Worm (Caenorhabditis elegans) whole organism, L1 larva: ENCODE data around the gene F46G11.6.

Source experiments
- C04F5.9 ChIP-seq: sonication (generic microtip); optimal IDR thresholded peaks from 2 replicates; lab custom pipeline; 2016; ENCODE audit warnings: missing genetic modification characterization, missing compliant biosample characterization
- C16A3.4 ChIP-seq: fragments of 150-350 bp; optimal IDR thresholded peaks from 2 replicates; lab custom pipeline; 2014; ENCODE audit warnings: missing biosample characterization, missing genetic modification characterization
- C34B4.2 ChIP-seq: sonication (generic microtip); optimal IDR thresholded peaks from 2 replicates; lab custom pipeline; 2017; ENCODE audit warnings: mild to moderate bottlenecking, missing genetic modification characterization, missing compliant biosample characterization
- aha-1 ChIP-seq: fragments of 150-350 bp; optimal IDR thresholded peaks from 2 replicates; lab custom pipeline; 2014; ENCODE audit warnings: missing biosample characterization, missing genetic modification characterization
- aly-2 ChIP-seq: fragments of 150-350 bp; optimal IDR thresholded peaks from 2 replicates; lab custom pipeline; 2014; ENCODE audit warnings: missing biosample characterization, missing genetic modification characterization
- blmp-1 ChIP-seq: fragments of 150-350 bp; optimal IDR thresholded peaks from 2 replicates; lab custom pipeline; 2014; ENCODE audit warnings: missing biosample characterization, missing genetic modification characterization
- ceh-63 ChIP-seq: fragments of 200-800 bp; sonication (Bioruptor generic); optimal IDR thresholded peaks from 2 replicates; lab custom pipeline; 2018; ENCODE audit warnings: mild to moderate bottlenecking, missing genetic modification characterization, missing compliant biosample characterization
- ceh-8 ChIP-seq: fragments of 200-800 bp; sonication (Bioruptor generic); optimal IDR thresholded peaks from 2 replicates; lab custom pipeline; 2018; ENCODE audit warnings: mild to moderate bottlenecking, missing genetic modification characterization, moderate library complexity, missing compliant biosample characterization
- ceh-88 ChIP-seq: fragments of 200-800 bp; sonication (Bioruptor generic); IDR thresholded peaks from 2 replicates; pipeline ENCODE4 v1.3.6; 2022; ENCODE audit warnings: missing genetic modification characterization, missing compliant biosample characterization
- ceh-90 ChIP-seq: sonication (generic microtip); optimal IDR thresholded peaks from 2 replicates; lab custom pipeline; 2016; ENCODE audit warnings: missing genetic modification characterization, missing compliant biosample characterization
- ces-1 ChIP-seq: fragments of 150-350 bp; optimal IDR thresholded peaks from 2 replicates; lab custom pipeline; 2014; ENCODE audit warnings: missing biosample characterization, missing genetic modification reagents, missing genetic modification characterization
- efl-1 ChIP-seq, 4 experiments: fragments of 150-350 bp; optimal IDR thresholded peaks in 3 of 4; peaks in 1 of 4; 1 replicate in 1 of 4; 2 replicates in 3 of 4; lab custom pipeline; 2014; ENCODE audit warnings: missing biosample characterization in 2 of 4, missing genetic modification characterization in 2 of 4, missing genetic modification reagents in 2 of 4
- egl-13 ChIP-seq: sonication (generic microtip); optimal IDR thresholded peaks from 2 replicates; lab custom pipeline; 2016; ENCODE audit warnings: missing genotype, missing genetic modification reagents, missing genetic modification characterization, missing compliant biosample characterization
- egl-27 ChIP-seq, 2 experiments: fragments of 150-350 bp in 1 of 2; sonication (generic microtip); optimal IDR thresholded peaks; 3 replicates each; lab custom pipeline; 2017 to 2018; ENCODE audit warnings: missing biosample characterization in 2 of 2, missing genetic modification characterization in 2 of 2, missing genetic modification reagents in 2 of 2
- elt-3 ChIP-seq, 6 experiments: fragments of 150-350 bp in 1 of 6; sonication (generic microtip); optimal IDR thresholded peaks; 2 replicates each; lab custom pipeline; 2017 to 2018; ENCODE audit warnings: missing biosample characterization in 6 of 6, missing genetic modification characterization in 6 of 6, inconsistent platforms in 1 of 6
- fkh-10 ChIP-seq: sonication (generic microtip); optimal IDR thresholded peaks from 2 replicates; lab custom pipeline; 2017; ENCODE audit warnings: missing biosample characterization, missing genetic modification reagents, missing genetic modification characterization
- fkh-4 ChIP-seq: sonication (generic microtip); optimal IDR thresholded peaks from 2 replicates; lab custom pipeline; 2016; ENCODE audit warnings: missing compliant biosample characterization, missing genetic modification characterization, borderline replicate concordance
- hlh-4 ChIP-seq: sonication (generic microtip); optimal IDR thresholded peaks from 2 replicates; lab custom pipeline; 2016; ENCODE audit warnings: mild to moderate bottlenecking, missing genetic modification characterization, missing compliant biosample characterization
- isw-1 ChIP-seq: fragments of 200-800 bp; sonication (Bioruptor generic); IDR thresholded peaks from 2 replicates; pipeline ENCODE4 v1.3.6; 2022; ENCODE audit warnings: missing genetic modification characterization, missing compliant biosample characterization
- jun-1 ChIP-seq: fragments of 150-350 bp; optimal IDR thresholded peaks from 2 replicates; lab custom pipeline; 2014; ENCODE audit warnings: missing biosample characterization, missing genetic modification reagents, missing genetic modification characterization
- lin-13 ChIP-seq: fragments of 150-350 bp; optimal IDR thresholded peaks from 2 replicates; lab custom pipeline; 2014; ENCODE audit warnings: missing biosample characterization, missing genetic modification reagents, missing genetic modification characterization
- lin-15B ChIP-seq: fragments of 150-350 bp; sonication (generic microtip); optimal IDR thresholded peaks from 3 replicates; lab custom pipeline; 2014; ENCODE audit warnings: missing biosample characterization, missing genetic modification characterization
- lir-3 ChIP-seq: sonication (generic microtip); optimal IDR thresholded peaks from 2 replicates; lab custom pipeline; 2016; ENCODE audit warnings: mild to moderate bottlenecking, missing genetic modification characterization, moderate library complexity, missing compliant biosample characterization; ENCODE audit not compliant: poor library complexity
- lsy-2 ChIP-seq, 2 experiments: fragments of 150-350 bp; optimal IDR thresholded peaks; 2 replicates each; lab custom pipeline; 2014; ENCODE audit warnings: missing biosample characterization in 2 of 2, missing genetic modification characterization in 2 of 2
- mab-9 ChIP-seq: fragments of 200-800 bp; sonication (Bioruptor generic); IDR thresholded peaks from 2 replicates; pipeline ENCODE4 v1.3.6; 2022; ENCODE audit warnings: missing genetic modification reagents, missing genetic modification characterization, missing compliant biosample characterization
- mef-2 ChIP-seq: fragments of 150-350 bp; optimal IDR thresholded peaks from 2 replicates; lab custom pipeline; 2014; ENCODE audit warnings: missing biosample characterization, missing genetic modification characterization
- mep-1 ChIP-seq: fragments of 150-350 bp; optimal IDR thresholded peaks from 2 replicates; lab custom pipeline; 2014; ENCODE audit warnings: missing biosample characterization, missing genetic modification characterization
- nhr-11 ChIP-seq: fragments of 150-350 bp; optimal IDR thresholded peaks from 2 replicates; lab custom pipeline; 2014; ENCODE audit warnings: missing biosample characterization, missing genetic modification characterization
- nhr-20 ChIP-seq: sonication (generic microtip); optimal IDR thresholded peaks from 2 replicates; lab custom pipeline; 2016; ENCODE audit warnings: mild to moderate bottlenecking, missing genetic modification characterization, missing compliant biosample characterization
- nhr-237 ChIP-seq: fragments of 150-350 bp; optimal IDR thresholded peaks from 2 replicates; lab custom pipeline; 2014; ENCODE audit warnings: missing biosample characterization, missing genetic modification characterization
- nhr-47 ChIP-seq: sonication (generic microtip); optimal IDR thresholded peaks from 2 replicates; lab custom pipeline; 2016; ENCODE audit warnings: mild to moderate bottlenecking, missing genetic modification characterization, moderate library complexity, missing compliant biosample characterization
- nhr-71 ChIP-seq: sonication (generic microtip); optimal IDR thresholded peaks from 2 replicates; lab custom pipeline; 2016; ENCODE audit warnings: mild to moderate bottlenecking, missing genetic modification characterization, moderate library complexity, missing compliant biosample characterization
- nhr-77 ChIP-seq: fragments of 150-350 bp; optimal IDR thresholded peaks from 2 replicates; lab custom pipeline; 2014; ENCODE audit warnings: missing biosample characterization, missing genetic modification characterization
- nhr-85 ChIP-seq: sonication (generic microtip); peaks from one replicate; lab custom pipeline; 2016; ENCODE audit warnings: missing genetic modification characterization, inconsistent platforms, missing compliant biosample characterization
- pag-3 ChIP-seq: sonication (generic microtip); optimal IDR thresholded peaks from 2 replicates; lab custom pipeline; 2017; ENCODE audit warnings: missing genetic modification characterization, mild to moderate bottlenecking, missing compliant biosample characterization, antibody characterized with exemption, borderline replicate concordance; ENCODE audit not compliant: insufficient read depth
- rnt-1 ChIP-seq: sonication (generic microtip); optimal IDR thresholded peaks from 2 replicates; lab custom pipeline; 2016; ENCODE audit warnings: mild to moderate bottlenecking, missing genetic modification characterization, moderate library complexity, missing compliant biosample characterization
- snpc-4 ChIP-seq: fragments of 150-350 bp; optimal IDR thresholded peaks from 2 replicates; lab custom pipeline; 2014; ENCODE audit warnings: missing biosample characterization, missing genetic modification characterization
- snu-23 ChIP-seq: sonication (generic microtip); optimal IDR thresholded peaks from 2 replicates; lab custom pipeline; 2016; ENCODE audit warnings: missing genetic modification characterization, missing compliant biosample characterization
- sptf-1 ChIP-seq: fragments of 150-350 bp; optimal IDR thresholded peaks from 2 replicates; lab custom pipeline; 2014; ENCODE audit warnings: missing biosample characterization, missing genetic modification characterization
- tbx-2 ChIP-seq: sonication (generic microtip); optimal IDR thresholded peaks from 2 replicates; lab custom pipeline; 2016; ENCODE audit warnings: missing genetic modification characterization, missing compliant biosample characterization
- unc-130 ChIP-seq: fragments of 150-350 bp; optimal IDR thresholded peaks from 2 replicates; lab custom pipeline; 2017; ENCODE audit warnings: missing biosample characterization, missing genetic modification characterization, inconsistent platforms
- unc-62 ChIP-seq: fragments of 150-350 bp; optimal IDR thresholded peaks from 2 replicates; lab custom pipeline; 2014; ENCODE audit warnings: missing biosample characterization, missing genetic modification reagents, missing genetic modification characterization
- unc-86 ChIP-seq: sonication (generic microtip); optimal IDR thresholded peaks from 2 replicates; lab custom pipeline; 2016; ENCODE audit warnings: missing genetic modification characterization, missing compliant biosample characterization
- xbp-1 ChIP-seq: sonication (generic microtip); optimal IDR thresholded peaks from 2 replicates; lab custom pipeline; 2016; ENCODE audit warnings: missing genetic modification characterization, missing compliant biosample characterization
- zag-1 ChIP-seq: fragments of 150-350 bp; optimal IDR thresholded peaks from 2 replicates; lab custom pipeline; 2014; ENCODE audit warnings: missing biosample characterization, missing genetic modification characterization
- zip-4 ChIP-seq: fragments of 200-800 bp; sonication (Bioruptor generic); optimal IDR thresholded peaks from 2 replicates; lab custom pipeline; 2018; ENCODE audit warnings: mild to moderate bottlenecking, missing genetic modification characterization, moderate library complexity, missing compliant biosample characterization
- ztf-4 ChIP-seq: fragments of 150-350 bp; optimal IDR thresholded peaks from 2 replicates; lab custom pipeline; 2014; ENCODE audit warnings: missing biosample characterization, missing genetic modification characterization

The F46G11.6 gene

DNA sequence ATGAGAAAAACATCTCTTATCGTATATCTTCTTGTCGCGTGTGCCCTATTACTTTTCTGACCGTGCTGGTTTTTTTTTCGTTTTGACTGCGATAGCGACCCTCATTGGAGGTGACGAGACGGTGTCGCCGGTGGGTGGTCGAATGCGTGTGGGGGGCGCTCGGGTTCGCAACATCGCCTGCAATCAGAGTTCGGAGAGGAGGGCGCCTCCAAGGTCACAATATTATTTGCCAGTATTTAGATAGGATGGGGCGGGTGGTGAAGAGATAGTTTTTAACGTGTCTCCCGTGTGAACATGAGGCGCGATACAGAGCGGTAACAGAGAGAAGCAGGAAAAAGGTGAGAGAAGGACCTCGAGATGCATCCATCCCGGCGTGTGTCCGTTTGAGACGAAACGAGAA, 34.6 kb downstream of the F46G11.6 start (continued):
- TF ChIP-seq ceh-63 (GFP tag; lab: Kevin White, UChicago) (no peak), mep-1 (tag; lab: Kevin White, UChicago) (no peak), ces-1 (GFP tag; lab: Kevin White, UChicago) (no peak), sptf-1 (tag; lab: Kevin White, UChicago) (no peak), lir-3 (tag; lab: Kevin White, UChicago) (no peak), zip-4 (GFP tag; lab: Kevin White, UChicago) (no peak), tbx-2 (tag; lab: Kevin White, UChicago) (no peak), pag-3 (no peak), C04F5.9 (tag; lab: Kevin White, UChicago) (no peak), unc-130 (peak; percentile 26), snu-23 (peak; percentile 26), hlh-4 (tag; lab: Kevin White, UChicago) (no peak), ztf-4 (tag; lab: Kevin White, UChicago) (no peak), lin-13 (GFP tag; lab: Kevin White, UChicago) (no peak)

DNA sequence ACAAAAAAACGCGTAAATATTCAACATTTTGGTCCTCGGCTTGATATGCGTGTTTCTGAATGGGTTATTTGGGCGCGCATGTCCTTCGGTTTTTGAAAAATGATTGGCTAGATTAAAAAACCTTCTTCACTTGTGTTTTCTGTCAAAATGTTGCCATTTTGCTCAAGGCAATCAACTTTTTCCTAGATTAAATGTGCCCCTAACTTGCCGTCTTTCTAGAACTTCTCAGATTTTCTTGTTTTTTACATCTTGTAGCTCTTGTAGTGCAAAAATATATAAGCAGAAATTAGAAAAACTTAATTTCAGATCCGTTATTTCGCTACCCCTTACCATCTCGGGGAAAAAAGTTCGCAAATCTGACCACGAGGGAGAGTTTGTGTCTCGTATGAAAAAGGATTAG, 35.5 kb downstream of the F46G11.6 start, which contains the start of gene hbl-1:
Gene hbl-1 (plus strand): TSS at position 301 of the 400 bp plus-strand sequence.
- TF ChIP-seq lin-13 (GFP tag; lab: Kevin White, UChicago) (no peak), C16A3.4 (tag; lab: Kevin White, UChicago) (no peak), lin-15B (tag; lab: Kevin White, UChicago) (no peak), sptf-1 (tag; lab: Kevin White, UChicago) (no peak), unc-62 (GFP tag; lab: Kevin White, UChicago) (no peak), nhr-20 (no peak), C34B4.2 (tag; lab: Kevin White, UChicago) (no peak), tbx-2 (tag; lab: Kevin White, UChicago) (no peak), snpc-4 (no peak), ceh-88 (no peak), blmp-1 (no peak), nhr-77 (no peak), mab-9 (GFP tag; lab: Robert Waterston, UW) (no peak), snu-23 (no peak), mef-2 (tag; lab: Kevin White, UChicago) (no peak), egl-27 (tag; optimal IDR thresholded peaks at IDR 0.05; lab: Kevin White, UChicago) (no peak), nhr-237 (tag; lab: Kevin White, UChicago) (no peak)

ce11 chrX:5826976-5827375, 40.7 kb downstream of the F46G11.6 start:
- no peak for TF ChIP-seq efl-1 (optimal IDR thresholded peaks at IDR 0.05; lab: Kevin White, UChicago)
- no peak for TF ChIP-seq efl-1 (GFP tag; optimal IDR thresholded peaks at IDR 0.05 in 1 of 2; lab: Kevin White, UChicago)
- TF ChIP-seq xbp-1 (tag; lab: Kevin White, UChicago): no peak
- TF ChIP-seq fkh-4 (tag; lab: Kevin White, UChicago): no peak
- TF ChIP-seq nhr-11: no peak
- TF ChIP-seq nhr-47 (tag; lab: Kevin White, UChicago): no peak

- no peak for TF ChIP-seq jun-1 (tag; lab: Kevin White, UChicago)
- TF ChIP-seq lir-3 (tag; lab: Kevin White, UChicago): no peak
- TF ChIP-seq hlh-4 (tag; lab: Kevin White, UChicago): no peak
- no peak for TF ChIP-seq isw-1 (GFP tag; lab: Robert Waterston, UW)
- TF ChIP-seq fkh-10 (GFP tag; lab: Kevin White, UChicago): no peak
- TF ChIP-seq ceh-90 (tag; lab: Kevin White, UChicago): no peak
- peak in 1 of 2 experiments; percentile 10 for TF ChIP-seq lsy-2 (tag; optimal IDR thresholded peaks at IDR 0.05; lab: Kevin White, UChicago)
- no peak for TF ChIP-seq ceh-8 (GFP tag; lab: Kevin White, UChicago)
- TF ChIP-seq nhr-71 (tag; lab: Kevin White, UChicago): peak; percentile 22
- no peak for TF ChIP-seq aha-1 (tag; lab: Kevin White, UChicago)
- peak in 1 of 6 experiments; percentile 57 for TF ChIP-seq elt-3 (tag; optimal IDR thresholded peaks at IDR 0.05; lab: Kevin White, UChicago)
- TF ChIP-seq sptf-1 (tag; lab: Kevin White, UChicago): no peak
- peak; percentile 95 for TF ChIP-seq blmp-1
- TF ChIP-seq xbp-1 (tag; lab: Kevin White, UChicago): no peak
- TF ChIP-seq zag-1 (tag; lab: Kevin White, UChicago): no peak
- no peak for TF ChIP-seq snpc-4
- no peak for TF ChIP-seq zip-4 (GFP tag; lab: Kevin White, UChicago)
- TF ChIP-seq aly-2 (tag; lab: Kevin White, UChicago): no peak
- no peak for TF ChIP-seq rnt-1 (tag; lab: Kevin White, UChicago)
- TF ChIP-seq lin-13 (GFP tag; lab: Kevin White, UChicago): no peak
- TF ChIP-seq unc-86 (tag; lab: Kevin White, UChicago): no peak
- no peak for TF ChIP-seq egl-13 (tag; lab: Kevin White, UChicago)
- peak; percentile 12 for TF ChIP-seq nhr-20
- TF ChIP-seq nhr-85 (tag; lab: Kevin White, UChicago): peak; percentile 78
Measured at ce11 chrX:5828085-5828484, 41.8 kb downstream of the F46G11.6 start.
